Worm (Caenorhabditis elegans) whole organism, L4 larva: ENCODE measurements around the gene F38B6.2.

Experiments used
- T20F7.1 ChIP-seq: fragments of 200-800 bp; sonication (Bioruptor generic); optimal IDR thresholded peaks from 2 replicates; lab custom pipeline; 2018; ENCODE audit warnings: mild to moderate bottlenecking, missing genetic modification characterization, missing compliant biosample characterization
- ama-1 ChIP-seq: fragments of 150-350 bp; optimal IDR thresholded peaks from 2 replicates; lab custom pipeline; 2014; ENCODE audit warnings: inconsistent platforms, mixed read lengths
- fos-1 ChIP-seq: fragments of 150-350 bp; optimal IDR thresholded peaks from 2 replicates; lab custom pipeline; 2014; ENCODE audit warnings: missing biosample characterization, missing genetic modification characterization
- lin-13 ChIP-seq: fragments of 150-350 bp; optimal IDR thresholded peaks from 2 replicates; lab custom pipeline; 2014; ENCODE audit warnings: missing biosample characterization, missing genetic modification reagents, missing genetic modification characterization
- madf-5 ChIP-seq, 2 experiments: fragments of 200-800 bp; sonication (Bioruptor generic); IDR thresholded peaks; 2 replicates each; pipeline ENCODE4 v1.3.6; 2022; ENCODE audit warnings: missing compliant biosample characterization in 2 of 2, missing genetic modification characterization in 2 of 2
- nhr-11 ChIP-seq: fragments of 150-350 bp; optimal IDR thresholded peaks from 2 replicates; lab custom pipeline; 2014; ENCODE audit warnings: missing biosample characterization, missing genetic modification characterization
- nhr-28 ChIP-seq: fragments of 150-350 bp; optimal IDR thresholded peaks from 2 replicates; lab custom pipeline; 2014; ENCODE audit warnings: missing biosample characterization, missing genetic modification characterization
- nhr-76 ChIP-seq: fragments of 150-350 bp; optimal IDR thresholded peaks from 2 replicates; lab custom pipeline; 2014; ENCODE audit warnings: missing biosample characterization, missing genetic modification characterization
- sdz-12 ChIP-seq: fragments of 200-800 bp; sonication (Bioruptor generic); optimal IDR thresholded peaks from 2 replicates; lab custom pipeline; 2018; ENCODE audit warnings: mild to moderate bottlenecking, missing genetic modification characterization, missing compliant biosample characterization
- snpc-4 ChIP-seq: fragments of 150-350 bp; optimal IDR thresholded peaks from 2 replicates; lab custom pipeline; 2014; ENCODE audit warnings: missing biosample characterization, missing genetic modification characterization

ce11 chrX:6691653-6692052 is 6.7 kb upstream of the F38B6.2 start:
- TF ChIP-seq nhr-76 (tag; lab: Kevin White, UChicago): no peak
- no peak for TF ChIP-seq nhr-28
- TF ChIP-seq sdz-12: no peak
- TF ChIP-seq madf-5 (GFP tag; IDR thresholded peaks at IDR 0.05; lab: Robert Waterston, UW): no peak
- no peak for TF ChIP-seq nhr-11 (tag; lab: Kevin White, UChicago)
- TF ChIP-seq lin-13 (GFP tag; lab: Kevin White, UChicago): no peak
- TF ChIP-seq ama-1 (lab: Kevin White, UChicago): no peak
- no peak for TF ChIP-seq fos-1 (tag; lab: Kevin White, UChicago)
- no peak for TF ChIP-seq snpc-4 (tag; lab: Kevin White, UChicago)
- TF ChIP-seq T20F7.1 (GFP tag; lab: Kevin White, UChicago): no peak
